Fruit fly (Drosophila melanogaster) whole organism, pupa: ENCODE results near the gene Pdp1.

Experiments
- CG10348 ChIP-seq: fragments of 200-800 bp; sonication (Bioruptor generic); IDR thresholded peaks from 2 replicates; pipeline ENCODE4 v1.3.6; 2022; ENCODE audit warnings: missing biosample characterization, missing genetic modification characterization
- CG12605 ChIP-seq: fragments of 200-800 bp; sonication (Bioruptor generic); IDR thresholded peaks from 2 replicates; pipeline ENCODE4 v1.3.6; 2022; ENCODE audit warnings: missing biosample characterization, missing genetic modification characterization
- CG13204 ChIP-seq: fragments of 200-800 bp; sonication (Bioruptor generic); optimal IDR thresholded peaks from 2 replicates; lab custom pipeline; 2018; ENCODE audit warnings: missing biosample characterization, mild to moderate bottlenecking, missing genetic modification characterization, moderate library complexity
- CG14655 ChIP-seq: fragments of 200-800 bp; sonication (Bioruptor generic); optimal IDR thresholded peaks from 3 replicates; lab custom pipeline; 2017; ENCODE audit warnings: mild to moderate bottlenecking, missing biosample characterization, missing genetic modification reagents, missing genetic modification characterization
- CG15710 ChIP-seq: fragments of 200-800 bp; sonication (Bioruptor generic); optimal IDR thresholded peaks from 2 replicates; lab custom pipeline; 2018; ENCODE audit warnings: missing biosample characterization, mild to moderate bottlenecking, missing genetic modification characterization, moderate library complexity
- CG17806 ChIP-seq: fragments of 200-800 bp; sonication (Bioruptor generic); optimal IDR thresholded peaks from 2 replicates; lab custom pipeline; 2018; ENCODE audit warnings: missing biosample characterization, mild to moderate bottlenecking, missing genetic modification characterization, moderate library complexity
- CG32121 ChIP-seq: fragments of 200-800 bp; sonication (Bioruptor generic); IDR thresholded peaks from 2 replicates; pipeline ENCODE4 v1.3.6; 2022; ENCODE audit warnings: missing biosample characterization, missing genetic modification characterization
- CG34367 ChIP-seq: fragments of 200-800 bp; sonication (Bioruptor generic); optimal IDR thresholded peaks from 2 replicates; lab custom pipeline; 2018; ENCODE audit warnings: missing biosample characterization, mild to moderate bottlenecking, missing genetic modification characterization
- CG4496 ChIP-seq: fragments of 200-800 bp; sonication (Bioruptor generic); IDR thresholded peaks from 3 replicates; pipeline ENCODE4 v1.3.6; 2022; ENCODE audit warnings: missing biosample characterization, missing genetic modification characterization
- CG8159 ChIP-seq: fragments of 200-800 bp; sonication (Bioruptor generic); optimal IDR thresholded peaks from 3 replicates; lab custom pipeline; 2018; ENCODE audit warnings: missing biosample characterization, mild to moderate bottlenecking, missing genetic modification characterization, moderate library complexity
- CG8301 ChIP-seq: fragments of 200-800 bp; sonication (Bioruptor generic); optimal IDR thresholded peaks from 2 replicates; lab custom pipeline; 2018; ENCODE audit warnings: missing biosample characterization, mild to moderate bottlenecking, missing genetic modification characterization
- CG9948 ChIP-seq: fragments of 200-800 bp; sonication (Bioruptor generic); optimal IDR thresholded peaks from 2 replicates; lab custom pipeline; 2018; ENCODE audit warnings: missing biosample characterization, mild to moderate bottlenecking, missing genetic modification characterization, moderate library complexity
- D1 ChIP-seq: fragments of 200-800 bp; sonication (Bioruptor generic); optimal IDR thresholded peaks from 2 replicates; lab custom pipeline; 2018; ENCODE audit warnings: missing biosample characterization, mild to moderate bottlenecking, missing genetic modification characterization, moderate library complexity
- EcR ChIP-seq: fragments of 200-800 bp; sonication (Bioruptor generic); optimal IDR thresholded peaks from 3 replicates; lab custom pipeline; 2019; ENCODE audit warnings: missing biosample characterization, missing genetic modification characterization, mild to moderate bottlenecking, moderate library complexity, missing genetic modification reagents
- Ets98B ChIP-seq: fragments of 200-800 bp; sonication (Bioruptor generic); IDR thresholded peaks from 2 replicates; pipeline ENCODE4 v1.3.6; 2022; ENCODE audit warnings: missing biosample characterization, missing genetic modification characterization
- Pif1A ChIP-seq: fragments of 200-800 bp; sonication (Bioruptor generic); optimal IDR thresholded peaks from 3 replicates; lab custom pipeline; 2016; ENCODE audit warnings: missing biosample characterization, missing genetic modification characterization
- Pif1B ChIP-seq: fragments of 200-800 bp; sonication (Bioruptor generic); optimal IDR thresholded peaks from 3 replicates; lab custom pipeline; 2016; ENCODE audit warnings: missing biosample characterization, missing genetic modification characterization
- Snoo ChIP-seq: fragments of 200-800 bp; sonication (Bioruptor generic); optimal IDR thresholded peaks from 3 replicates; lab custom pipeline; 2017; ENCODE audit warnings: missing biosample characterization, mild to moderate bottlenecking, missing genetic modification characterization, inconsistent platforms
- fd96Ca ChIP-seq: fragments of 200-800 bp; sonication (Bioruptor generic); IDR thresholded peaks from 3 replicates; pipeline ENCODE4 v1.3.6; 2022; ENCODE audit warnings: missing biosample characterization, missing genetic modification characterization
- gl ChIP-seq: fragments of 200-800 bp; sonication (Bioruptor generic); optimal IDR thresholded peaks from 2 replicates; lab custom pipeline; 2018; ENCODE audit warnings: missing biosample characterization, mild to moderate bottlenecking, missing genetic modification characterization
- rn ChIP-seq: fragments of 200-800 bp; sonication (Bioruptor generic); IDR thresholded peaks from 2 replicates; pipeline ENCODE4 v1.3.6; 2022; ENCODE audit warnings: missing biosample characterization, missing genetic modification characterization

Pdp1 gene

DNA sequence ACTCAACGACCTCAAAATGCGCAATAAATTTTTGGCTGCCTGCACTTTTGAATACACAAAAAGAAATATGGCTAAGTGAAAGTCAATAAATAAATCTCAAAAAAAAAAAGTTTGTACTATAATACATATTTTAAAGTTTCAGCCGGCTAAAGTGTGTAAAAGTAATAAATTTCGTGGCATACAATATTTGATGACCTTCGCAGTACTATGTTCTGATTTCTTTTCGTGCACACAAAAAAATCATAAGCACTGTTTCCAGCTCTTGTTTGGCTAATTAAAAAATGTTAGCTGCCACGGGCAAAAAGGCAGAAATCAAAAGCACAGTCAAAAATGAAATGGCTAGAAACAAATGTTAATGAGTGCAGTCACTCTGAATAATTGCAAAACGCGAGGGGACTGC lies 74.9 kb downstream of the Pdp1 start:
- TF ChIP-seq Pif1B (GFP tag; lab: Kevin White, UChicago) (no peak), rn (GFP tag; lab: Robert Waterston, UW) (no peak), CG10348 (GFP tag; lab: Robert Waterston, UW) (no peak), CG34367 (tag; lab: Kevin White, UChicago) (no peak), CG8159 (tag; lab: Kevin White, UChicago) (no peak), Snoo (tag; lab: Kevin White, UChicago) (peak; percentile 63), CG15710 (no peak), fd96Ca (GFP tag; lab: Robert Waterston, UW) (peak; percentile 44; the same call in 1 of the 3 replicates), CG17806 (tag; lab: Kevin White, UChicago) (no peak), CG12605 (GFP tag; lab: Robert Waterston, UW) (no peak), CG14655 (GFP tag; lab: Kevin White, UChicago) (no peak), EcR (GFP tag; lab: Kevin White, UChicago) (no peak), CG32121 (GFP tag; lab: Robert Waterston, UW) (peak; percentile 36; the same call in 1 of the 2 replicates), CG8301 (tag; lab: Kevin White, UChicago) (no peak), gl (tag; lab: Kevin White, UChicago) (no peak), CG4496 (0 out of 3 replicates have a peak, but pooled peaks have one; percentile 22), CG9948 (tag; lab: Kevin White, UChicago) (no peak), D1 (tag; lab: Kevin White, UChicago) (no peak), Pif1A (peak; percentile 20), CG13204 (no peak), Ets98B (GFP tag; lab: Robert Waterston, UW) (peak; percentile 40; the same call in 1 of the 2 replicates)

DNA sequence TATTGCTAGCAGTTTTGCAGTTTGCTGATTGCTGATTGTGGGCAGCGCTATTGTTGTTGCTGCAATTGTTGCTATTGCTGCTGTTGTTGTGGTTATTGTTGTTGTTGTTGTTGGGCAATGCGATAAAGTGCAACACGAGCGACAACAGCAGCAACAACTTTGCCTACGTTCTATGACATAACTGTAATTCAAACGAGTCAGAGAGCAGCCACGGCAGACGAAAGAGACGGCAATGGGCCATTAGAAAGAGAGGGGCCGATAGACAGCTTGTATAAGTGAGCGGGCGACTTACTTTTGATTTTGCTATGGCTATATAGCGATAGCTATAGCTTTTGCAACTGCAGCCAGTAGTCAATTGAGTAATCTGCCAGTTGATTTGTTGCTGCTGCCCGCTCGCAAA lies 76.9 kb downstream of the Pdp1 start:
- TF ChIP-seq CG32121 (GFP tag; lab: Robert Waterston, UW) (peak; percentile 43; the same call in 1 of the 2 replicates), CG17806 (tag; lab: Kevin White, UChicago) (no peak), Ets98B (GFP tag; lab: Robert Waterston, UW) (0 out of 2 replicates have a peak, but pooled peaks have one; percentile 18), CG12605 (GFP tag; lab: Robert Waterston, UW) (peak; percentile 31; the same call in 1 of the 2 replicates)

DNA sequence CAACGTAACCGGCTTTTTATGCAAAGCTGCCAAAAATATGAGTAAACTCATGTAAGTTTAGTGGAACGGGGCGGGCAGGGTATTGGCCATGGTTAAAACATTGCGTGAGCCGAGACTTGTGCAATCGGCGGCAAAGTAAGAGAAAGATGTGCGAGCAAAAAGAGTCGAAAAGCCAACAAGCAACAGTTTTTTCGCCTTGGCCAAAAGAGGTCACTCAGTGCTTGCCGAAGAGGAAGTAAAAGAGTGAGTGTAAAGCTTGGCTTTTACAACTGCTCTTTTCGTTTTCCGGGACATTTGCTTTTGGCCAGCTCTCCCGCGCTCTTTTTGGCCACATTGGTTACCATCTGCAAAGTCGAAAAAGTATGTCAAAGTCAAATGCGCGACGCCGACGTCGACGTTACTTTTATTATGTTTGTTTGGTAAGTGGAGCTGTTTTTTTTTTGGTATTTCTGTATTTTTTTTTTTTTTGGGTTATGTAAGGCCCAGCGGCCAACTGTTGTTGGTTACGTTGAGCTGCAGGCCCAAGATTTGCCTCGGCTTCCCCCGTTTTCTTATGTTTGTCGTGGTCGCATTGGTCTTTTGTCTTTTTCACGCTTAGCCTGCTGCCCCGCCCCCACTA lies 79.3 kb downstream of the Pdp1 start:
- TF ChIP-seq CG8301 (tag; lab: Kevin White, UChicago) (no peak), CG12605 (GFP tag; lab: Robert Waterston, UW) (peak; percentile 9; the same call in 1 of the 2 replicates), Snoo (tag; lab: Kevin White, UChicago) (no peak), Ets98B (GFP tag; lab: Robert Waterston, UW) (no peak), fd96Ca (GFP tag; lab: Robert Waterston, UW) (peak; percentile 46; the same call in 1 of the 3 replicates)

dm6 chr3L:7786989-7787388 lies 80.2 kb downstream of the Pdp1 start:
- TF ChIP-seq gl (tag; lab: Kevin White, UChicago) (no peak), CG9948 (tag; lab: Kevin White, UChicago) (no peak), CG17806 (tag; lab: Kevin White, UChicago) (no peak), fd96Ca (GFP tag; lab: Robert Waterston, UW) (no peak), Snoo (tag; lab: Kevin White, UChicago) (no peak), CG8301 (tag; lab: Kevin White, UChicago) (no peak), D1 (tag; lab: Kevin White, UChicago) (no peak), Ets98B (GFP tag; lab: Robert Waterston, UW) (no peak), EcR (GFP tag; lab: Kevin White, UChicago) (no peak), rn (GFP tag; lab: Robert Waterston, UW) (no peak)
- TF ChIP-seq, all 21 proteins: peak for 0

dm6 chr3L:7786263-7786662 lies 80.9 kb downstream of the Pdp1 start:
- TF ChIP-seq D1 (tag; lab: Kevin White, UChicago), result no peak
- no peak for TF ChIP-seq CG17806 (tag; lab: Kevin White, UChicago)
- TF ChIP-seq CG8159 (tag; lab: Kevin White, UChicago), result no peak
- no peak for TF ChIP-seq EcR (GFP tag; lab: Kevin White, UChicago)
- TF ChIP-seq Snoo (tag; lab: Kevin White, UChicago), result no peak
- TF ChIP-seq, all 21 proteins: peak for 0

- TF ChIP-seq CG14655 (GFP tag; lab: Kevin White, UChicago) (no peak), Pif1A (peak; percentile 55), EcR (GFP tag; lab: Kevin White, UChicago) (no peak), CG17806 (tag; lab: Kevin White, UChicago) (peak; percentile 43), Pif1B (GFP tag; lab: Kevin White, UChicago) (peak; percentile 28), CG13204 (no peak), CG4496 (peak; percentile 85), CG12605 (GFP tag; lab: Robert Waterston, UW) (peak; percentile 69), fd96Ca (GFP tag; lab: Robert Waterston, UW) (no peak; the same call in 2 of the 3 replicates), rn (GFP tag; lab: Robert Waterston, UW) (peak; percentile 32; the same call in 1 of the 2 replicates), Ets98B (GFP tag; lab: Robert Waterston, UW) (peak; percentile 77), gl (tag; lab: Kevin White, UChicago) (no peak), CG10348 (GFP tag; lab: Robert Waterston, UW) (peak; percentile 36; the same call in 1 of the 2 replicates), CG8301 (tag; lab: Kevin White, UChicago) (peak; percentile 44), CG32121 (GFP tag; lab: Robert Waterston, UW) (peak; percentile 86), Snoo (tag; lab: Kevin White, UChicago) (peak; percentile 59), CG15710 (no peak)
Measured at dm6 chr3L:7783383-7783782, 83.8 kb downstream of the Pdp1 start.
